Worm (Caenorhabditis elegans) whole organism, midembryonic: Measurements from ENCODE around the gene F10E9.4.
A peak's percentile ranks its signal among the peaks of the same experiment; 100 is the strongest.

Source experiments
- T22C8.4 ChIP-seq: fragments of 200-800 bp; sonication (Bioruptor generic); IDR thresholded peaks from 2 replicates; pipeline ENCODE4 v1.3.6; 2022; ENCODE audit warnings: missing genetic modification characterization, missing compliant biosample characterization
- cog-1 ChIP-seq: sonication (generic microtip); optimal IDR thresholded peaks from 2 replicates; lab custom pipeline; 2016; ENCODE audit warnings: missing genetic modification characterization, missing compliant biosample characterization
- flt-1 ChIP-seq: fragments of 200-800 bp; sonication (Bioruptor generic); IDR thresholded peaks from 2 replicates; pipeline ENCODE4 v1.3.6; 2022; ENCODE audit warnings: missing genetic modification characterization, missing compliant biosample characterization
- klf-2 ChIP-seq: fragments of 200-800 bp; sonication (Bioruptor generic); conservative IDR thresholded peaks from 2 replicates; pipeline ENCODE4 v1.3.6; 2022; ENCODE audit warnings: missing genetic modification reagents, missing genetic modification characterization, missing compliant biosample characterization
- med-1 ChIP-seq: sonication (generic microtip); optimal IDR thresholded peaks from 2 replicates; lab custom pipeline; 2017; ENCODE audit warnings: missing genetic modification characterization, mild to moderate bottlenecking, missing compliant biosample characterization, antibody characterized with exemption, missing genetic modification reagents; ENCODE audit not compliant: insufficient read depth
- ref-1 ChIP-seq: fragments of 200-800 bp; sonication (Bioruptor generic); conservative IDR thresholded peaks from 2 replicates; pipeline ENCODE4 v1.3.6; 2022; ENCODE audit warnings: missing genetic modification reagents, missing genetic modification characterization, missing compliant biosample characterization
- tab-1 ChIP-seq: fragments of 200-800 bp; sonication (Bioruptor generic); IDR thresholded peaks from 2 replicates; pipeline ENCODE4 v1.3.6; 2022; ENCODE audit warnings: missing genetic modification characterization, missing compliant biosample characterization
- ztf-23 ChIP-seq: fragments of 200-800 bp; sonication (Bioruptor generic); IDR thresholded peaks from 2 replicates; pipeline ENCODE4 v1.3.6; 2022; ENCODE audit warnings: missing genetic modification reagents, missing genetic modification characterization, missing compliant biosample characterization
- ztf-29 ChIP-seq: fragments of 200-800 bp; sonication (Bioruptor generic); IDR thresholded peaks from 2 replicates; pipeline ENCODE4 v1.3.6; 2022; ENCODE audit warnings: missing genetic modification reagents, missing genetic modification characterization, missing compliant biosample characterization

The F10E9.4 gene

ce11 chrIII:8308238-8308637, at the start of gene F10E9.4:
Gene F10E9.4, plus strand, starts transcription at chrIII:8308538.
- no peak for TF ChIP-seq ztf-23 (GFP tag; lab: Robert Waterston, UW)

ce11 chrIII:8262599-8262998, 45.7 kb upstream of the F10E9.4 start:
- no peak for TF ChIP-seq ztf-29 (GFP tag; lab: Robert Waterston, UW)
- no peak for TF ChIP-seq flt-1 (GFP tag; lab: Robert Waterston, UW)
- TF ChIP-seq klf-2 = no peak
- TF ChIP-seq tab-1 (GFP tag; lab: Robert Waterston, UW) = no peak
- TF ChIP-seq ref-1 (GFP tag; lab: Robert Waterston, UW) = no peak
- no peak for TF ChIP-seq med-1 (GFP tag; lab: Kevin White, UChicago)
- TF ChIP-seq cog-1 (tag; lab: Kevin White, UChicago) = no peak

ce11 chrIII:8263377-8263776, 45.0 kb upstream of the F10E9.4 start, which contains the start of gene col-91:
Gene col-91, minus strand, starts transcription at chrIII:8263664.
- TF ChIP-seq ref-1 (GFP tag; lab: Robert Waterston, UW) (no peak), ztf-29 (GFP tag; lab: Robert Waterston, UW) (no peak), cog-1 (tag; lab: Kevin White, UChicago) (no peak), ztf-23 (GFP tag; lab: Robert Waterston, UW) (no peak), flt-1 (GFP tag; lab: Robert Waterston, UW) (no peak), klf-2 (no peak), T22C8.4 (GFP tag; lab: Robert Waterston, UW) (no peak), tab-1 (GFP tag; lab: Robert Waterston, UW) (no peak), med-1 (GFP tag; lab: Kevin White, UChicago) (no peak)

- no peak for TF ChIP-seq med-1 (GFP tag; lab: Kevin White, UChicago)
- TF ChIP-seq flt-1 (GFP tag; lab: Robert Waterston, UW) = 0 out of 2 replicates have a peak, but pooled peaks have one; percentile 23
Measured at ce11 chrIII:8265753-8266152, 42.6 kb upstream of the F10E9.4 start, which contains the start of gene mrps-9. Gene mrps-9, plus strand, starts transcription at chrIII:8266062.

- no peak for TF ChIP-seq ztf-29 (GFP tag; lab: Robert Waterston, UW)
- TF ChIP-seq cog-1 (tag; lab: Kevin White, UChicago) = no peak
- no peak for TF ChIP-seq ref-1 (GFP tag; lab: Robert Waterston, UW)
- no peak for TF ChIP-seq tab-1 (GFP tag; lab: Robert Waterston, UW)
- no peak for TF ChIP-seq ztf-23 (GFP tag; lab: Robert Waterston, UW)
- TF ChIP-seq T22C8.4 (GFP tag; lab: Robert Waterston, UW) = no peak
- no peak for TF ChIP-seq med-1 (GFP tag; lab: Kevin White, UChicago)
- TF ChIP-seq klf-2 = no peak
- no peak for TF ChIP-seq flt-1 (GFP tag; lab: Robert Waterston, UW)
Measured at ce11 chrIII:8268296-8268695, 40.0 kb upstream of the F10E9.4 start, which contains the start of the genes F09G8.7 and crn-7. Gene F09G8.7, minus strand, starts transcription at chrIII:8268355. Gene crn-7, plus strand, starts transcription at chrIII:8268531.

- TF ChIP-seq cog-1 (tag; lab: Kevin White, UChicago) = no peak
- TF ChIP-seq med-1 (GFP tag; lab: Kevin White, UChicago) = no peak
- TF ChIP-seq tab-1 (GFP tag; lab: Robert Waterston, UW) = no peak
- no peak for TF ChIP-seq flt-1 (GFP tag; lab: Robert Waterston, UW)
- TF ChIP-seq klf-2 = no peak
- TF ChIP-seq ztf-29 (GFP tag; lab: Robert Waterston, UW) = no peak
- TF ChIP-seq T22C8.4 (GFP tag; lab: Robert Waterston, UW) = no peak
- TF ChIP-seq ref-1 (GFP tag; lab: Robert Waterston, UW) = no peak
Measured at ce11 chrIII:8271676-8272225, 36.6 kb upstream of the F10E9.4 start, which contains the start of the genes mps-4 and F09G8.10. Gene mps-4, minus strand, starts transcription at chrIII:8271776. Gene F09G8.10, minus strand, starts transcription at chrIII:8272175.

- no peak for TF ChIP-seq ztf-23 (GFP tag; lab: Robert Waterston, UW)
- TF ChIP-seq tab-1 (GFP tag; lab: Robert Waterston, UW) = no peak
- TF ChIP-seq ztf-29 (GFP tag; lab: Robert Waterston, UW) = no peak
- TF ChIP-seq cog-1 (tag; lab: Kevin White, UChicago) = no peak
- TF ChIP-seq klf-2 = no peak
Measured at ce11 chrIII:8275871-8276270, 32.5 kb upstream of the F10E9.4 start, which contains the start of gene clec-160. Gene clec-160, minus strand, starts transcription at chrIII:8275971.

ce11 chrIII:8278801-8279200, 29.5 kb upstream of the F10E9.4 start, which contains the start of gene mig-10:
Gene mig-10, plus strand, starts transcription at chrIII:8279101.
- TF ChIP-seq ref-1 (GFP tag; lab: Robert Waterston, UW) (no peak), cog-1 (tag; lab: Kevin White, UChicago) (no peak), tab-1 (GFP tag; lab: Robert Waterston, UW) (no peak), med-1 (GFP tag; lab: Kevin White, UChicago) (no peak), ztf-23 (GFP tag; lab: Robert Waterston, UW) (no peak), klf-2 (no peak), T22C8.4 (GFP tag; lab: Robert Waterston, UW) (no peak), flt-1 (GFP tag; lab: Robert Waterston, UW) (no peak), ztf-29 (GFP tag; lab: Robert Waterston, UW) (no peak)

ce11 chrIII:8279567-8279966, 28.8 kb upstream of the F10E9.4 start:
- TF ChIP-seq ztf-29 (GFP tag; lab: Robert Waterston, UW) = no peak
- no peak for TF ChIP-seq med-1 (GFP tag; lab: Kevin White, UChicago)
- no peak for TF ChIP-seq ref-1 (GFP tag; lab: Robert Waterston, UW)
- no peak for TF ChIP-seq cog-1 (tag; lab: Kevin White, UChicago)

ce11 chrIII:8280352-8280751, 28.0 kb upstream of the F10E9.4 start:
- TF ChIP-seq T22C8.4 (GFP tag; lab: Robert Waterston, UW) (no peak), med-1 (GFP tag; lab: Kevin White, UChicago) (no peak), klf-2 (no peak), ztf-23 (GFP tag; lab: Robert Waterston, UW) (no peak), ref-1 (GFP tag; lab: Robert Waterston, UW) (no peak), tab-1 (GFP tag; lab: Robert Waterston, UW) (no peak), cog-1 (tag; lab: Kevin White, UChicago) (no peak), flt-1 (GFP tag; lab: Robert Waterston, UW) (no peak), ztf-29 (GFP tag; lab: Robert Waterston, UW) (no peak)
